Fruit fly (Drosophila melanogaster) whole organism, embryonic: ENCODE data around the gene Efr.

Source experiments
- Blimp-1 ChIP-seq: fragments of 200-800 bp; sonication (Bioruptor generic); optimal IDR thresholded peaks from 3 replicates; lab custom pipeline; 2018; ENCODE audit warnings: missing biosample characterization, missing genetic modification characterization, mild to moderate bottlenecking, moderate library complexity, missing genetic modification reagents
- CG10267 ChIP-seq: fragments of 200-800 bp; sonication (Bioruptor generic); optimal IDR thresholded peaks from 2 replicates; lab custom pipeline; 2018; ENCODE audit warnings: missing biosample characterization, mild to moderate bottlenecking, missing genetic modification characterization, moderate library complexity
- CG10959 ChIP-seq: fragments of 200-800 bp; sonication (Bioruptor generic); IDR thresholded peaks from 2 replicates; pipeline ENCODE4 v1.3.6; 2022; ENCODE audit warnings: missing biosample characterization, missing genetic modification characterization
- CG11093 ChIP-seq: fragments of 200-800 bp; sonication (Bioruptor generic); IDR thresholded peaks from 3 replicates; pipeline ENCODE4 v1.3.6; 2022; ENCODE audit warnings: missing biosample characterization, missing genetic modification characterization
- CG11456 ChIP-seq: fragments of 200-800 bp; sonication (Bioruptor generic); IDR thresholded peaks from 3 replicates; pipeline ENCODE4 v1.3.6; 2022; ENCODE audit warnings: missing biosample characterization, missing genetic modification characterization
- CG12104 ChIP-seq: fragments of 200-800 bp; sonication (Bioruptor generic); optimal IDR thresholded peaks from 3 replicates; lab custom pipeline; 2016; ENCODE audit warnings: missing biosample characterization, missing genetic modification characterization
- CG12236 ChIP-seq: fragments of 200-800 bp; sonication (Bioruptor generic); optimal IDR thresholded peaks from 2 replicates; lab custom pipeline; 2016; ENCODE audit warnings: missing biosample characterization, missing genetic modification characterization
- CG15073 ChIP-seq: fragments of 200-800 bp; sonication (Bioruptor generic); optimal IDR thresholded peaks from 2 replicates; lab custom pipeline; 2016; ENCODE audit warnings: missing biosample characterization, missing genetic modification characterization
- CG17186 ChIP-seq: fragments of 200-800 bp; sonication (Bioruptor generic); optimal IDR thresholded peaks from 3 replicates; lab custom pipeline; 2017; ENCODE audit warnings: missing biosample characterization, missing genetic modification reagents, missing genetic modification characterization
- CG17568 ChIP-seq: fragments of 200-800 bp; sonication (Bioruptor generic); optimal IDR thresholded peaks from 2 replicates; lab custom pipeline; 2018; ENCODE audit warnings: missing biosample characterization, mild to moderate bottlenecking, missing genetic modification characterization, moderate library complexity
- CG17912 ChIP-seq: fragments of 200-800 bp; sonication (Bioruptor generic); optimal IDR thresholded peaks from 2 replicates; lab custom pipeline; 2018; ENCODE audit warnings: missing biosample characterization, mild to moderate bottlenecking, missing genetic modification characterization
- CG1832 ChIP-seq: fragments of 200-800 bp; sonication (Bioruptor generic); optimal IDR thresholded peaks from 2 replicates; lab custom pipeline; 2017; ENCODE audit warnings: missing biosample characterization, mild to moderate bottlenecking, missing genetic modification characterization, inconsistent platforms
- CG2678 ChIP-seq: fragments of 200-800 bp; sonication (Bioruptor generic); optimal IDR thresholded peaks from 3 replicates; lab custom pipeline; 2019; ENCODE audit warnings: missing biosample characterization, mild to moderate bottlenecking, missing genetic modification characterization, moderate library complexity
- CG4424 ChIP-seq: fragments of 200-800 bp; sonication (Bioruptor generic); optimal IDR thresholded peaks from 3 replicates; lab custom pipeline; 2016; ENCODE audit warnings: missing biosample characterization, missing genetic modification characterization
- CG6813 ChIP-seq: fragments of 200-800 bp; sonication (Bioruptor generic); optimal IDR thresholded peaks from 2 replicates; lab custom pipeline; 2017; ENCODE audit warnings: missing biosample characterization, missing genetic modification characterization, mild to moderate bottlenecking, moderate library complexity, missing genetic modification reagents
- CG9609 ChIP-seq: fragments of 200-800 bp; sonication (Bioruptor generic); optimal IDR thresholded peaks from 3 replicates; lab custom pipeline; 2016; ENCODE audit warnings: missing biosample characterization, missing genetic modification characterization
- CG9817 ChIP-seq: fragments of 200-800 bp; sonication (Bioruptor generic); optimal IDR thresholded peaks from 2 replicates; lab custom pipeline; 2018; ENCODE audit warnings: missing biosample characterization, mild to moderate bottlenecking, missing genetic modification characterization, moderate library complexity
- Camta ChIP-seq: fragments of 200-800 bp; sonication (Bioruptor generic); optimal IDR thresholded peaks from 2 replicates; lab custom pipeline; 2016; ENCODE audit warnings: missing biosample characterization, missing genetic modification characterization
- CkIIα-i1 ChIP-seq: fragments of 200-800 bp; sonication (Bioruptor generic); IDR thresholded peaks from 2 replicates; pipeline ENCODE4 v1.3.6; 2022; ENCODE audit warnings: missing biosample characterization, missing genetic modification characterization
- Ets65A ChIP-seq: fragments of 200-800 bp; sonication (Bioruptor generic); peaks from one replicate; lab custom pipeline; 2016; ENCODE audit warnings: missing biosample characterization, missing genetic modification characterization
- Fer3 ChIP-seq: fragments of 200-800 bp; sonication (Bioruptor generic); optimal IDR thresholded peaks from 2 replicates; lab custom pipeline; 2018; ENCODE audit warnings: missing biosample characterization, mild to moderate bottlenecking, missing genetic modification characterization, moderate library complexity
- HHEX ChIP-seq: fragments of 200-800 bp; sonication (Bioruptor generic); optimal IDR thresholded peaks from 3 replicates; lab custom pipeline; 2017; ENCODE audit warnings: missing biosample characterization, mild to moderate bottlenecking, missing genetic modification characterization, missing genetic modification reagents
- HLH4C ChIP-seq: fragments of 200-800 bp; sonication (Bioruptor generic); IDR thresholded peaks from 3 replicates; pipeline ENCODE4 v1.3.6; 2022; ENCODE audit warnings: missing biosample characterization, missing genetic modification characterization; ENCODE audit not compliant: partially characterized antibody
- Hsf ChIP-seq: fragments of 200-800 bp; sonication (Bioruptor generic); optimal IDR thresholded peaks from 3 replicates; lab custom pipeline; 2016; ENCODE audit warnings: missing biosample characterization, missing genetic modification characterization
- Lpt ChIP-seq: fragments of >200 bp; optimal IDR thresholded peaks from 2 replicates; lab custom pipeline; 2018; ENCODE audit warnings: missing biosample characterization, missing genetic modification characterization
- Myb ChIP-seq: fragments of 200-800 bp; sonication (Bioruptor generic); optimal IDR thresholded peaks from 2 replicates; lab custom pipeline; 2016; ENCODE audit warnings: missing biosample characterization, missing genetic modification characterization
- NfI ChIP-seq: fragments of 200-800 bp; sonication (Bioruptor generic); optimal IDR thresholded peaks from 3 replicates; lab custom pipeline; 2018; ENCODE audit warnings: missing biosample characterization, mild to moderate bottlenecking, missing genetic modification characterization, moderate library complexity
- Trl ChIP-seq, 3 experiments: fragments of >200 bp in 2 of 3; fragments of 200-800 bp in 1 of 3; sonication (Bioruptor generic) in 1 of 3; optimal IDR thresholded peaks; 2 replicates in 1 of 3; 3 replicates in 2 of 3; lab custom pipeline; 2016 to 2017; ENCODE audit warnings: missing biosample characterization in 1 of 3, missing genetic modification characterization in 1 of 3
- Vsx1 ChIP-seq: fragments of 200-800 bp; sonication (Bioruptor generic); optimal IDR thresholded peaks from 2 replicates; lab custom pipeline; 2017; ENCODE audit warnings: missing biosample characterization, mild to moderate bottlenecking, missing genetic modification characterization, missing genetic modification reagents
- Xrp1 ChIP-seq: fragments of 200-800 bp; sonication (Bioruptor generic); IDR thresholded peaks from 2 replicates; pipeline ENCODE4 v1.3.6; 2022; ENCODE audit warnings: missing biosample characterization, missing genetic modification characterization
- YL-1 ChIP-seq: fragments of 200-800 bp; sonication (Bioruptor generic); optimal IDR thresholded peaks from 3 replicates; lab custom pipeline; 2017; ENCODE audit warnings: missing biosample characterization, mild to moderate bottlenecking, missing genetic modification characterization
- dmrt11E ChIP-seq: fragments of 200-800 bp; sonication (Bioruptor generic); optimal IDR thresholded peaks from 3 replicates; lab custom pipeline; 2018; ENCODE audit warnings: missing biosample characterization, mild to moderate bottlenecking, missing genetic modification characterization, moderate library complexity
- ems ChIP-seq: fragments of 200-800 bp; sonication (Bioruptor generic); optimal IDR thresholded peaks from 3 replicates; lab custom pipeline; 2016; ENCODE audit warnings: missing biosample characterization, missing genetic modification characterization
- fu2 ChIP-seq: fragments of 200-800 bp; sonication (Bioruptor generic); optimal IDR thresholded peaks from 2 replicates; lab custom pipeline; 2016; ENCODE audit warnings: missing biosample characterization, missing genetic modification characterization
- gcm ChIP-seq: fragments of 200-800 bp; sonication (Bioruptor generic); optimal IDR thresholded peaks from 2 replicates; lab custom pipeline; 2019; ENCODE audit warnings: missing biosample characterization, mild to moderate bottlenecking, missing genetic modification characterization, moderate library complexity
- gfzf ChIP-seq: fragments of 200-800 bp; sonication (Bioruptor generic); optimal IDR thresholded peaks from 2 replicates; lab custom pipeline; 2016; ENCODE audit warnings: missing biosample characterization, mild to moderate bottlenecking, missing genetic modification characterization, moderate library complexity
- hbn ChIP-seq: fragments of 200-800 bp; sonication (Bioruptor generic); IDR thresholded peaks from 2 replicates; pipeline ENCODE4 v1.3.6; 2022; ENCODE audit warnings: missing biosample characterization, missing genetic modification characterization; ENCODE audit not compliant: partially characterized antibody
- lab ChIP-seq: fragments of 200-800 bp; sonication (Bioruptor generic); optimal IDR thresholded peaks from 3 replicates; lab custom pipeline; 2017; ENCODE audit warnings: missing biosample characterization, missing genetic modification characterization, mild to moderate bottlenecking, moderate library complexity, missing genetic modification reagents
- lilli ChIP-seq: fragments of 200-800 bp; sonication (Bioruptor generic); optimal IDR thresholded peaks from 3 replicates; lab custom pipeline; 2016; ENCODE audit warnings: missing biosample characterization, missing genetic modification characterization
- nerfin-1 ChIP-seq: fragments of 200-800 bp; sonication (Bioruptor generic); optimal IDR thresholded peaks from 3 replicates; lab custom pipeline; 2019; ENCODE audit warnings: missing biosample characterization, mild to moderate bottlenecking, missing genetic modification characterization, moderate library complexity
- phol ChIP-seq: fragments of 200-800 bp; sonication (Bioruptor generic); optimal IDR thresholded peaks from 3 replicates; lab custom pipeline; 2018; ENCODE audit warnings: missing biosample characterization, mild to moderate bottlenecking, missing genetic modification characterization, moderate library complexity
- seq ChIP-seq: fragments of 200-800 bp; sonication (Bioruptor generic); IDR thresholded peaks from 2 replicates; pipeline ENCODE4 v1.3.6; 2022; ENCODE audit warnings: missing biosample characterization, missing genetic modification characterization
- slp2 ChIP-seq: fragments of 200-800 bp; sonication (Bioruptor generic); optimal IDR thresholded peaks from 2 replicates; lab custom pipeline; 2016; ENCODE audit warnings: missing biosample characterization, missing genetic modification characterization
- stwl ChIP-seq: fragments of 200-800 bp; sonication (Bioruptor generic); optimal IDR thresholded peaks from 3 replicates; lab custom pipeline; 2018; ENCODE audit warnings: missing biosample characterization, mild to moderate bottlenecking, missing genetic modification characterization, moderate library complexity
- tap ChIP-seq: fragments of 200-800 bp; optimal IDR thresholded peaks from 3 replicates; lab custom pipeline; 2019; ENCODE audit warnings: missing biosample characterization, mild to moderate bottlenecking, missing genetic modification characterization, moderate library complexity
- tna ChIP-seq: fragments of 200-800 bp; sonication (Bioruptor generic); IDR thresholded peaks from 2 replicates; pipeline ENCODE4 v1.3.6; 2022; ENCODE audit warnings: missing biosample characterization, missing genetic modification characterization; ENCODE audit not compliant: partially characterized antibody
- tx ChIP-seq: fragments of 200-800 bp; sonication (Bioruptor generic); optimal IDR thresholded peaks from 2 replicates; lab custom pipeline; 2016; ENCODE audit warnings: missing biosample characterization, missing genetic modification characterization
- usp ChIP-seq: fragments of >200 bp; optimal IDR thresholded peaks from 2 replicates; lab custom pipeline; 2017; ENCODE audit warnings: missing biosample characterization, missing genetic modification characterization
- zf30C ChIP-seq: fragments of 200-800 bp; sonication (Bioruptor generic); optimal IDR thresholded peaks from 3 replicates; lab custom pipeline; 2018; ENCODE audit warnings: missing biosample characterization, mild to moderate bottlenecking, missing genetic modification characterization

Gene Efr

DNA sequence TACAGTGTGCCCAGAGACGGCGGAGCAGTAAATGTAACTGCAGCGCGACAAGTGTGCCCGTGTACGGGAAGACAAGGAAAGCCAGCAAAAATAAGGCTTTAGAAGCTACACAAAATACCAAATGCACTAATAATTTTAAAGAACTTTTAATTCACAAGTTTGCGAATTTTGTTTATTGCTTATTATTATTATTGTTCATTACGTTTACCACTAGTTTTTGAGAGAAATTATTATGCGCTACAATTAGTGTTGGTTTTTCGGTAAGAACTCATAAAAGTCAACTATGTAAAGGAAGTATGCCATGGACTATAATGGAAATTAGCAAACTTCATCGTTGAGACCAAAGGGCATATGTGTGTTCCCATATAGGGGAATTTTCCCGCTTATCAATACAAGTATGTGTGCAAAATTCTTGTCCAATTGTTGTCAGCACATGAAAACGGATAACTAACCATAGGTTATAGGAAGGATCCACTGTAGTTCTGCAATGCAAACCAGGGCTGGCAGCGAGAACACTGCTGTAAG, 47.5 kb downstream of the Efr start, which contains the start of gene schlank (continued):
- peak; percentile 51; the same call in 1 of the 3 replicates for TF ChIP-seq CG11093 (GFP tag; lab: Robert Waterston, UW)
- TF ChIP-seq slp2 (GFP tag; lab: Kevin White, UChicago), result peak; percentile 42
- TF ChIP-seq Fer3, result peak; percentile 52
- TF ChIP-seq lab (GFP tag; lab: Kevin White, UChicago), result no peak
- TF ChIP-seq CG1832, result no peak
- TF ChIP-seq Ets65A (GFP tag; lab: Kevin White, UChicago), result peak; percentile 97
- peak; percentile 39 for TF ChIP-seq CG10267 (tag; lab: Kevin White, UChicago)
- no peak for TF ChIP-seq CG2678 (tag; lab: Kevin White, UChicago)
- TF ChIP-seq phol (tag; lab: Kevin White, UChicago), result peak; percentile 61
- TF ChIP-seq CG12104 (GFP tag; lab: Kevin White, UChicago), result peak; percentile 27
- TF ChIP-seq CG4424 (GFP tag; lab: Kevin White, UChicago), result peak; percentile 30
- TF ChIP-seq CG11456 (GFP tag; lab: Robert Waterston, UW), result peak; percentile 60; the same call in 1 of the 3 replicates
- TF ChIP-seq NfI (GFP tag; lab: Kevin White, UChicago), result peak; percentile 50
- no peak for TF ChIP-seq usp (GFP tag; lab: Kevin White, UChicago)
- no peak for TF ChIP-seq Vsx1 (GFP tag; lab: Kevin White, UChicago)
- no peak for TF ChIP-seq CG15073 (GFP tag; lab: Kevin White, UChicago)
- no peak for TF ChIP-seq CG17912
- TF ChIP-seq stwl, result peak; percentile 32
- TF ChIP-seq Camta, result no peak
- TF ChIP-seq tx (GFP tag; lab: Kevin White, UChicago), result peak; percentile 27
- TF ChIP-seq hbn (GFP tag; lab: Robert Waterston, UW), result no peak
- peak; percentile 62 for TF ChIP-seq Hsf (GFP tag; lab: Kevin White, UChicago)
- TF ChIP-seq dmrt11E (tag; lab: Kevin White, UChicago), result peak; percentile 21
- TF ChIP-seq Blimp-1, result no peak
- no peak for TF ChIP-seq Lpt (GFP tag; lab: Kevin White, UChicago)
- peak; percentile 28 for TF ChIP-seq ems (GFP tag; lab: Kevin White, UChicago)
- TF ChIP-seq lilli (GFP tag; lab: Kevin White, UChicago), result peak; percentile 72
- TF ChIP-seq Xrp1 (GFP tag; lab: Robert Waterston, UW), result peak; percentile 46; the same call in 1 of the 2 replicates
- TF ChIP-seq gcm (GFP tag; lab: Kevin White, UChicago), result no peak
- TF ChIP-seq seq (GFP tag; lab: Robert Waterston, UW), result peak; percentile 52; the same call in 1 of the 2 replicates
- TF ChIP-seq CG17186, result peak; percentile 27
- TF ChIP-seq HHEX (GFP tag; lab: Kevin White, UChicago), result peak; percentile 12
- TF ChIP-seq CG9609 (GFP tag; lab: Kevin White, UChicago), result peak; percentile 33
- no peak for TF ChIP-seq CG17568 (GFP tag; lab: Kevin White, UChicago)
- TF ChIP-seq CG6813 (GFP tag; lab: Kevin White, UChicago), result no peak
- TF ChIP-seq YL-1 (GFP tag; lab: Kevin White, UChicago), result no peak
- no peak for TF ChIP-seq CG9817 (tag; lab: Kevin White, UChicago)
- TF ChIP-seq tna (GFP tag; lab: Robert Waterston, UW), result no peak
- no peak for TF ChIP-seq HLH4C
- TF ChIP-seq CG12236 (GFP tag; lab: Kevin White, UChicago), result no peak
- TF ChIP-seq zf30C, result no peak
- TF ChIP-seq gfzf (GFP tag; lab: Kevin White, UChicago), result peak; percentile 94
- TF ChIP-seq Myb (GFP tag; lab: Kevin White, UChicago), result peak; percentile 44
- peak; percentile 59 for TF ChIP-seq fu2 (GFP tag; lab: Kevin White, UChicago)
- TF ChIP-seq tap (tag; lab: Kevin White, UChicago), result no peak
- no peak for TF ChIP-seq CG10959
- no peak for TF ChIP-seq nerfin-1 (tag; lab: Kevin White, UChicago)
- no peak for TF ChIP-seq Trl (optimal IDR thresholded peaks at IDR 0.05; lab: Kevin White, UChicago)
- TF ChIP-seq Trl (GFP tag; optimal IDR thresholded peaks at IDR 0.05; lab: Kevin White, UChicago), result peak; percentile 51
- TF ChIP-seq CkIIα-i1 (GFP tag; lab: Robert Waterston, UW), result no peak
